Worm (Caenorhabditis elegans): ENCODE measurements around the gene kel-3.
A peak's percentile ranks its signal among the peaks of the same experiment; 100 is the strongest.

The kel-3 gene

ce11 chrIII:13462965-13463783, 1.4 kb upstream of the kel-3 start, which contains the start of gene ant-1.1 (continued):
- TF ChIP-seq nhr-76 (tag; optimal IDR thresholded peaks at IDR 0.05) (no peak), sdz-12 (GFP tag; optimal IDR thresholded peaks at IDR 0.05) (no peak), Y105C5A.15 (GFP tag; IDR thresholded peaks at IDR 0.05) (no peak), zip-2 (tag; optimal IDR thresholded peaks at IDR 0.05) (no peak), pqm-1 (tag; optimal IDR thresholded peaks at IDR 0.05) (peak; percentile 21), Y5F2A.4 (GFP tag; optimal IDR thresholded peaks at IDR 0.05) (no peak), jun-1 (tag; optimal IDR thresholded peaks at IDR 0.05) (peak; percentile 47), nhr-237 (tag; optimal IDR thresholded peaks at IDR 0.05) (no peak)

- TF ChIP-seq mep-1 (tag; optimal IDR thresholded peaks at IDR 0.05) (peak; percentile 88), lin-29 (GFP tag; IDR thresholded peaks at IDR 0.05) (peak; percentile 50; the same call in 1 of the 2 replicates), hlh-30 (tag; optimal IDR thresholded peaks at IDR 0.05; ENCODE audit: insufficient read depth) (peak; percentile 86), lin-38 (GFP tag; IDR thresholded peaks at IDR 0.05) (peak; percentile 74), nhr-28 (tag; optimal IDR thresholded peaks at IDR 0.05) (peak; percentile 47), hif-1 (tag; optimal IDR thresholded peaks at IDR 0.05) (peak in 1 of 2 experiments; percentile 52), egl-43 (GFP tag; IDR thresholded peaks at IDR 0.05) (no peak), Y5F2A.4 (GFP tag; optimal IDR thresholded peaks at IDR 0.05) (no peak), zip-11 (GFP tag; IDR thresholded peaks at IDR 0.05) (no peak), saeg-2 (GFP tag; IDR thresholded peaks at IDR 0.05) (no peak), T26A8.4 (GFP tag; IDR thresholded peaks at IDR 0.05) (peak; percentile 85), zfp-2 (tag; optimal IDR thresholded peaks at IDR 0.05) (peak; percentile 86), daf-16 (GFP tag; optimal IDR thresholded peaks at IDR 0.05) (peak in 1 of 2 experiments; percentile 51), daf-16 (tag; optimal IDR thresholded peaks at IDR 0.05) (peak; percentile 13), spr-1 (tag; optimal IDR thresholded peaks at IDR 0.05) (peak; percentile 51), dmd-6 (GFP tag; IDR thresholded peaks at IDR 0.05) (peak; percentile 63; the same call in 1 of the 2 replicates), mdt-29 (GFP tag; IDR thresholded peaks at IDR 0.05) (0 out of 2 replicates have a peak, but pooled peaks have one; percentile 45), lin-13 (GFP tag; optimal IDR thresholded peaks at IDR 0.05) (peak; percentile 51), nhr-42 (GFP tag; IDR thresholded peaks at IDR 0.05) (no peak), jun-1 (tag; optimal IDR thresholded peaks at IDR 0.05) (peak; percentile 39), ceh-32 (tag; optimal IDR thresholded peaks at IDR 0.05; ENCODE audit: poor library complexity) (peak; percentile 1), ZK337.2 (GFP tag; IDR thresholded peaks at IDR 0.05) (no peak), nhr-6 (tag; optimal IDR thresholded peaks at IDR 0.05) (peak; percentile 87), F10B5.3 (tag; optimal IDR thresholded peaks at IDR 0.05) (peak; percentile 63), unc-62 (GFP tag; optimal IDR thresholded peaks at IDR 0.05 in 1 of 2) (peak in 1 of 2 experiments; percentile 91), unc-62 (tag; optimal IDR thresholded peaks at IDR 0.05) (no peak), duxl-1 (tag; optimal IDR thresholded peaks at IDR 0.05; ENCODE audit: poor library complexity) (peak; percentile 66), ceh-28 (tag; optimal IDR thresholded peaks at IDR 0.05) (peak; percentile 51), ctbp-1 (GFP tag; IDR thresholded peaks at IDR 0.05) (0 out of 2 replicates have a peak, but pooled peaks have one; percentile 37), aha-1 (tag) (peak; percentile 95), ceh-20 (GFP tag; IDR thresholded peaks at IDR 0.05) (peak; percentile 49; the same call in 1 of the 2 replicates), zfp-3 (GFP tag; conservative IDR thresholded peaks at IDR 0.05) (0 out of 2 replicates have a peak, but pooled peaks have one; percentile 58), nhr-48 (tag; optimal IDR thresholded peaks at IDR 0.05) (peak; percentile 59), ceh-62 (tag; optimal IDR thresholded peaks at IDR 0.05) (no peak), dve-1 (tag; optimal IDR thresholded peaks at IDR 0.05; ENCODE audit: insufficient read depth) (peak; percentile 93), ztf-7 (tag; optimal IDR thresholded peaks at IDR 0.05) (peak; percentile 90), nhr-10 (tag; optimal IDR thresholded peaks at IDR 0.05) (no peak), ama-1 (optimal IDR thresholded peaks at IDR 0.05) (no peak), F37D6.2 (tag; optimal IDR thresholded peaks at IDR 0.05) (peak; percentile 53), hmg-1.1 (GFP tag; IDR thresholded peaks at IDR 0.05) (peak; percentile 83), fkh-10 (GFP tag; optimal IDR thresholded peaks at IDR 0.05) (peak; percentile 33)
Observed at ce11 chrIII:13465918-13466592, 1.4 kb downstream of the kel-3 start, which contains the start of gene cdk-5. cdk-5 (minus strand) TSS chrIII:13466342.

All from whole organism, L4 larva.